Fruit fly (Drosophila melanogaster): ENCODE results near the gene Phlpp.

- TF ChIP-seq EcR (GFP tag; optimal IDR thresholded peaks at IDR 0.05) (no peak), CG8478 (optimal IDR thresholded peaks at IDR 0.05) (no peak), Dll (optimal IDR thresholded peaks at IDR 0.05) (no peak), pan (optimal IDR thresholded peaks at IDR 0.05) (no peak), usp (GFP tag; optimal IDR thresholded peaks at IDR 0.05) (no peak), psq (optimal IDR thresholded peaks at IDR 0.05) (no peak)
These were observed 23.9 kb upstream of the Phlpp start for dm6 chr2L:19035013-19035412.

Data from whole organism.